Worm (Caenorhabditis elegans) whole organism, mixed stage, embryonic: Measurements from ENCODE around the gene F14D7.9.

Experiments used
- bed-3 ChIP-seq: fragments of 200-800 bp; sonication (Bioruptor generic); optimal IDR thresholded peaks from 3 replicates; lab custom pipeline; 2018; ENCODE audit warnings: mild to moderate bottlenecking, missing genetic modification characterization, moderate library complexity, missing compliant biosample characterization
- ceh-43 ChIP-seq: fragments of 200-800 bp; sonication (Bioruptor generic); optimal IDR thresholded peaks from 2 replicates; lab custom pipeline; 2018; ENCODE audit warnings: mild to moderate bottlenecking, missing genetic modification characterization, moderate library complexity, missing compliant biosample characterization
- drap-1 ChIP-seq: fragments of 200-800 bp; sonication (Bioruptor generic); optimal IDR thresholded peaks from 3 replicates; lab custom pipeline; 2018; ENCODE audit warnings: mild to moderate bottlenecking, missing genetic modification characterization, missing compliant biosample characterization
- elt-3 ChIP-seq: fragments of 150-350 bp; optimal IDR thresholded peaks from 2 replicates; lab custom pipeline; 2014; ENCODE audit warnings: missing biosample characterization, missing genetic modification characterization
- lin-32 ChIP-seq: fragments of 200-800 bp; sonication (Bioruptor generic); optimal IDR thresholded peaks from 2 replicates; lab custom pipeline; 2018; ENCODE audit warnings: mild to moderate bottlenecking, missing genetic modification characterization, missing compliant biosample characterization
- mab-5 ChIP-seq: fragments of 150-350 bp; optimal IDR thresholded peaks from 2 replicates; lab custom pipeline; 2014; ENCODE audit warnings: missing biosample characterization, missing genetic modification characterization
- mep-1 ChIP-seq: fragments of 150-350 bp; optimal IDR thresholded peaks from 2 replicates; lab custom pipeline; 2017; ENCODE audit warnings: missing biosample characterization, missing genetic modification reagents, missing genetic modification characterization, inconsistent platforms
- nhr-12 ChIP-seq: fragments of 150-350 bp; optimal IDR thresholded peaks from 2 replicates; lab custom pipeline; 2014; ENCODE audit warnings: missing biosample characterization, missing genetic modification characterization
- nhr-237 ChIP-seq: fragments of 150-350 bp; optimal IDR thresholded peaks from 2 replicates; lab custom pipeline; 2014; ENCODE audit warnings: missing biosample characterization, missing genetic modification characterization
- nhr-28 ChIP-seq: fragments of 150-350 bp; optimal IDR thresholded peaks from 2 replicates; lab custom pipeline; 2014; ENCODE audit warnings: missing biosample characterization, missing genetic modification characterization
- pha-4 ChIP-seq: fragments of 150-350 bp; optimal IDR thresholded peaks from 2 replicates; lab custom pipeline; 2018; ENCODE audit warnings: missing biosample characterization, missing genetic modification reagents, missing genetic modification characterization
- unc-62 ChIP-seq: fragments of 150-350 bp; optimal IDR thresholded peaks from 2 replicates; lab custom pipeline; 2014; ENCODE audit warnings: missing biosample characterization, missing genetic modification reagents, missing genetic modification characterization

- TF ChIP-seq drap-1 (GFP tag; lab: Kevin White, UChicago), result no peak
- no peak for TF ChIP-seq pha-4
- no peak for TF ChIP-seq mep-1 (tag; lab: Kevin White, UChicago)
- no peak for TF ChIP-seq nhr-12
- no peak for TF ChIP-seq unc-62 (GFP tag; lab: Kevin White, UChicago)
- TF ChIP-seq ceh-43, result no peak
- no peak for TF ChIP-seq mab-5 (tag; lab: Kevin White, UChicago)
- TF ChIP-seq nhr-237 (tag; lab: Kevin White, UChicago), result no peak
- TF ChIP-seq bed-3, result no peak
- no peak for TF ChIP-seq elt-3 (tag; lab: Kevin White, UChicago)
- no peak for TF ChIP-seq nhr-28
- TF ChIP-seq lin-32 (GFP tag; lab: Kevin White, UChicago), result no peak
Observed at ce11 chrV:14279777-14280176, 14.7 kb upstream of the F14D7.9 start, which contains the start of gene srt-33.
